Worm (Caenorhabditis elegans) whole organism, young adult: ENCODE measurements around the gene tlk-1.

Experiments
- B0336.3 ChIP-seq: fragments of 200-800 bp; sonication (Bioruptor generic); IDR thresholded peaks from 2 replicates; pipeline ENCODE4 v1.3.6; 2022; ENCODE audit warnings: missing genetic modification characterization, missing compliant biosample characterization
- C17E4.6 ChIP-seq: fragments of 200-800 bp; sonication (Bioruptor generic); IDR thresholded peaks from 2 replicates; pipeline ENCODE4 v1.3.6; 2022; ENCODE audit warnings: missing genetic modification reagents, missing genetic modification characterization, missing compliant biosample characterization
- D2030.7 ChIP-seq: fragments of 200-800 bp; sonication (Bioruptor generic); IDR thresholded peaks from 2 replicates; pipeline ENCODE4 v1.3.6; 2022; ENCODE audit warnings: missing genetic modification reagents, missing genetic modification characterization, missing compliant biosample characterization
- F52B5.7 ChIP-seq: sonication (generic microtip); optimal IDR thresholded peaks from 2 replicates; lab custom pipeline; 2016; ENCODE audit warnings: mild to moderate bottlenecking, missing genetic modification characterization, missing compliant biosample characterization
- F57A8.1 ChIP-seq: fragments of 200-800 bp; sonication (Bioruptor generic); optimal IDR thresholded peaks from 2 replicates; lab custom pipeline; 2018; ENCODE audit warnings: mild to moderate bottlenecking, missing genetic modification characterization, moderate library complexity, missing compliant biosample characterization
- K11D2.4 ChIP-seq: fragments of 200-800 bp; sonication (Bioruptor generic); IDR thresholded peaks from 2 replicates; pipeline ENCODE4 v1.3.6; 2022; ENCODE audit warnings: missing genetic modification reagents, missing genetic modification characterization, missing compliant biosample characterization
- K12H6.12 ChIP-seq: fragments of 200-800 bp; sonication (Bioruptor generic); optimal IDR thresholded peaks from 2 replicates; lab custom pipeline; 2018; ENCODE audit warnings: mild to moderate bottlenecking, missing genetic modification characterization, missing compliant biosample characterization
- Y53G8AR.9 ChIP-seq: fragments of 200-800 bp; sonication (Bioruptor generic); conservative IDR thresholded peaks from 2 replicates; pipeline ENCODE4 v1.3.6; 2022; ENCODE audit warnings: missing genetic modification reagents, missing genetic modification characterization, missing compliant biosample characterization
- Y56A3A.18 ChIP-seq: fragments of 200-800 bp; sonication (Bioruptor generic); IDR thresholded peaks from 2 replicates; pipeline ENCODE4 v1.3.6; 2022; ENCODE audit warnings: missing genetic modification reagents, missing genetic modification characterization, missing compliant biosample characterization
- Y67H2A.10 ChIP-seq: fragments of 200-800 bp; sonication (Bioruptor generic); conservative IDR thresholded peaks from 2 replicates; pipeline ENCODE4 v1.3.6; 2022; ENCODE audit warnings: missing genetic modification reagents, missing genetic modification characterization, missing compliant biosample characterization
- Y95B8A.8 ChIP-seq: fragments of 200-800 bp; sonication (Bioruptor generic); IDR thresholded peaks from 2 replicates; pipeline ENCODE4 v1.3.6; 2022; ENCODE audit warnings: missing genetic modification reagents, missing genetic modification characterization, missing compliant biosample characterization
- attf-5 ChIP-seq: fragments of 200-800 bp; sonication (Bioruptor generic); optimal IDR thresholded peaks from 2 replicates; lab custom pipeline; 2018; ENCODE audit warnings: mild to moderate bottlenecking, missing genetic modification characterization, missing compliant biosample characterization
- cebp-2 ChIP-seq: fragments of 200-800 bp; sonication (Bioruptor generic); IDR thresholded peaks from 2 replicates; pipeline ENCODE4 v1.3.6; 2022; ENCODE audit warnings: missing genetic modification characterization, missing compliant biosample characterization
- ceh-79 ChIP-seq: sonication (generic microtip); optimal IDR thresholded peaks from 2 replicates; lab custom pipeline; 2017; ENCODE audit warnings: mild to moderate bottlenecking, missing genetic modification characterization, missing compliant biosample characterization
- chd-7 ChIP-seq: sonication (generic microtip); optimal IDR thresholded peaks from 2 replicates; lab custom pipeline; 2016; ENCODE audit warnings: mild to moderate bottlenecking, missing genetic modification characterization, moderate library complexity, missing compliant biosample characterization
- dpl-1 ChIP-seq: fragments of 150-350 bp; optimal IDR thresholded peaks from 2 replicates; lab custom pipeline; 2014; ENCODE audit warnings: missing biosample characterization, missing genetic modification reagents, missing genetic modification characterization
- efl-1 ChIP-seq: fragments of 150-350 bp; optimal IDR thresholded peaks from 2 replicates; lab custom pipeline; 2014; ENCODE audit warnings: missing biosample characterization, missing genetic modification reagents, missing genetic modification characterization
- egl-44 ChIP-seq: fragments of 200-800 bp; sonication (Bioruptor generic); IDR thresholded peaks from 2 replicates; pipeline ENCODE4 v1.3.6; 2022; ENCODE audit warnings: missing genetic modification reagents, missing genetic modification characterization, missing compliant biosample characterization
- egrh-3 ChIP-seq: fragments of 200-800 bp; sonication (Bioruptor generic); IDR thresholded peaks from 2 replicates; pipeline ENCODE4 v1.3.6; 2022; ENCODE audit warnings: missing genetic modification reagents, missing genetic modification characterization, missing compliant biosample characterization
- ekl-4 ChIP-seq: fragments of 200-800 bp; sonication (Bioruptor generic); IDR thresholded peaks from 2 replicates; pipeline ENCODE4 v1.3.6; 2022; ENCODE audit warnings: missing genetic modification reagents, missing genetic modification characterization, missing compliant biosample characterization
- him-1 ChIP-seq: sonication (generic microtip); optimal IDR thresholded peaks from 2 replicates; lab custom pipeline; 2016; ENCODE audit warnings: missing genotype, missing genetic modification reagents, missing genetic modification characterization, missing compliant biosample characterization
- hlh-26 ChIP-seq: fragments of 200-800 bp; sonication (Bioruptor generic); conservative IDR thresholded peaks from 2 replicates; pipeline ENCODE4 v1.3.6; 2022; ENCODE audit warnings: missing genetic modification reagents, missing genetic modification characterization, missing compliant biosample characterization
- hmg-1.2 ChIP-seq: fragments of 200-800 bp; sonication (Bioruptor generic); IDR thresholded peaks from 2 replicates; pipeline ENCODE4 v1.3.6; 2022; ENCODE audit warnings: missing genetic modification reagents, missing genetic modification characterization, missing compliant biosample characterization
- hmg-20 ChIP-seq: fragments of 200-800 bp; sonication (Bioruptor generic); IDR thresholded peaks from 2 replicates; pipeline ENCODE4 v1.3.6; 2022; ENCODE audit warnings: missing genetic modification reagents, missing genetic modification characterization, missing compliant biosample characterization
- hrde-1 ChIP-seq: sonication (generic microtip); optimal IDR thresholded peaks from 2 replicates; lab custom pipeline; 2016; ENCODE audit warnings: missing genetic modification characterization, mild to moderate bottlenecking, missing compliant biosample characterization, moderate library complexity, missing genotype, missing genetic modification reagents, borderline replicate concordance
- hsf-1 ChIP-seq: fragments of 200-800 bp; sonication (Bioruptor generic); IDR thresholded peaks from 2 replicates; pipeline ENCODE4 v1.3.6; 2022; ENCODE audit warnings: missing genetic modification reagents, missing genetic modification characterization, missing compliant biosample characterization
- lag-1 ChIP-seq: fragments of 200-800 bp; sonication (Bioruptor generic); IDR thresholded peaks from 2 replicates; pipeline ENCODE4 v1.3.6; 2022; ENCODE audit warnings: missing genetic modification reagents, missing genetic modification characterization, missing compliant biosample characterization
- lin-35 ChIP-seq, 3 experiments: fragments of 150-350 bp in 2 of 3; sonication (generic microtip) in 1 of 3; optimal IDR thresholded peaks; 2 replicates each; lab custom pipeline; 2014 to 2018; ENCODE audit warnings: missing biosample characterization in 3 of 3, missing genetic modification characterization in 3 of 3, missing genetic modification reagents in 3 of 3
- lin-40 ChIP-seq: sonication (generic microtip); optimal IDR thresholded peaks from 2 replicates; lab custom pipeline; 2016; ENCODE audit warnings: missing genetic modification characterization, mild to moderate bottlenecking, missing compliant biosample characterization, missing genotype, missing genetic modification reagents
- lin-54 ChIP-seq: fragments of 200-800 bp; sonication (Bioruptor generic); optimal IDR thresholded peaks from 2 replicates; lab custom pipeline; 2018; ENCODE audit warnings: mild to moderate bottlenecking, missing genetic modification characterization, missing compliant biosample characterization
- lir-1 ChIP-seq: fragments of 200-800 bp; sonication (Bioruptor generic); conservative IDR thresholded peaks from 2 replicates; pipeline ENCODE4 v1.3.6; 2022; ENCODE audit warnings: missing genetic modification reagents, missing genetic modification characterization, missing compliant biosample characterization
- lsl-1 ChIP-seq: fragments of 200-800 bp; sonication (Bioruptor generic); optimal IDR thresholded peaks from 2 replicates; lab custom pipeline; 2018; ENCODE audit warnings: mild to moderate bottlenecking, missing genetic modification characterization, moderate library complexity, missing compliant biosample characterization
- madf-3 ChIP-seq: fragments of 200-800 bp; sonication (Bioruptor generic); IDR thresholded peaks from 2 replicates; pipeline ENCODE4 v1.3.6; 2022; ENCODE audit warnings: missing genetic modification reagents, missing genetic modification characterization, missing compliant biosample characterization
- madf-6 ChIP-seq: fragments of 200-800 bp; sonication (Bioruptor generic); IDR thresholded peaks from 2 replicates; pipeline ENCODE4 v1.3.6; 2022; ENCODE audit warnings: missing genetic modification reagents, missing genetic modification characterization, missing compliant biosample characterization
- mcd-1 ChIP-seq: fragments of 200-800 bp; sonication (Bioruptor generic); IDR thresholded peaks from 2 replicates; pipeline ENCODE4 v1.3.6; 2022; ENCODE audit warnings: missing genetic modification reagents, missing genetic modification characterization, missing compliant biosample characterization
- nfya-2 ChIP-seq: fragments of 200-800 bp; sonication (Bioruptor generic); IDR thresholded peaks from 2 replicates; pipeline ENCODE4 v1.3.6; 2022; ENCODE audit warnings: missing genetic modification reagents, missing genetic modification characterization, missing compliant biosample characterization
- nhr-90 ChIP-seq: sonication (generic microtip); optimal IDR thresholded peaks from 2 replicates; lab custom pipeline; 2016; ENCODE audit warnings: missing genotype, mild to moderate bottlenecking, missing genetic modification characterization, missing compliant biosample characterization
- pbrm-1 ChIP-seq: fragments of 200-800 bp; sonication (Bioruptor generic); IDR thresholded peaks from 2 replicates; pipeline ENCODE4 v1.3.6; 2022; ENCODE audit warnings: missing genetic modification reagents, missing genetic modification characterization, missing compliant biosample characterization
- rpc-1 ChIP-seq, 2 experiments: fragments of 150-350 bp in 1 of 2; sonication (generic microtip) in 1 of 2; optimal IDR thresholded peaks; 2 replicates each; lab custom pipeline; 2014 to 2018; ENCODE audit warnings: missing biosample characterization in 1 of 2, missing genetic modification characterization in 1 of 2, missing genetic modification reagents in 1 of 2, missing genotype in 1 of 2
- snpc-3.4 ChIP-seq: sonication (generic microtip); optimal IDR thresholded peaks from 2 replicates; lab custom pipeline; 2017; ENCODE audit warnings: missing genetic modification characterization, mild to moderate bottlenecking, missing compliant biosample characterization, antibody characterized with exemption, moderate library complexity, missing genotype, missing genetic modification reagents
- snpc-4 ChIP-seq, 5 experiments: fragments of 150-350 bp in 1 of 5; sonication (generic microtip) in 4 of 5; optimal IDR thresholded peaks; 2 replicates each; lab custom pipeline; 2014 to 2018; ENCODE audit warnings: missing genetic modification characterization in 5 of 5, missing biosample characterization in 3 of 5, antibody characterized with exemption in 2 of 5, mild to moderate bottlenecking in 2 of 5, missing compliant biosample characterization in 2 of 5, missing genotype in 2 of 5, moderate library complexity in 2 of 5, missing genetic modification reagents in 1 of 5
- sptf-2 ChIP-seq: fragments of 200-800 bp; sonication (Bioruptor generic); optimal IDR thresholded peaks from 2 replicates; lab custom pipeline; 2018; ENCODE audit warnings: mild to moderate bottlenecking, missing genetic modification characterization, missing compliant biosample characterization
- tbp1 ChIP-seq: fragments of 200-800 bp; sonication (Bioruptor generic); optimal IDR thresholded peaks from 2 replicates; lab custom pipeline; 2018; ENCODE audit warnings: mild to moderate bottlenecking, missing genetic modification characterization, missing compliant biosample characterization
- unc-62 ChIP-seq: fragments of 150-350 bp; optimal IDR thresholded peaks from 2 replicates; lab custom pipeline; 2014; ENCODE audit warnings: missing biosample characterization, missing genetic modification reagents, missing genetic modification characterization
- ztf-18 ChIP-seq: sonication (generic microtip); optimal IDR thresholded peaks from 2 replicates; lab custom pipeline; 2016; ENCODE audit warnings: missing genotype, mild to moderate bottlenecking, missing genetic modification characterization, missing compliant biosample characterization
- ztf-25 ChIP-seq: fragments of 200-800 bp; sonication (Bioruptor generic); IDR thresholded peaks from 2 replicates; pipeline ENCODE4 v1.3.6; 2022; ENCODE audit warnings: missing genetic modification reagents, missing genetic modification characterization, missing compliant biosample characterization

The tlk-1 gene

DNA sequence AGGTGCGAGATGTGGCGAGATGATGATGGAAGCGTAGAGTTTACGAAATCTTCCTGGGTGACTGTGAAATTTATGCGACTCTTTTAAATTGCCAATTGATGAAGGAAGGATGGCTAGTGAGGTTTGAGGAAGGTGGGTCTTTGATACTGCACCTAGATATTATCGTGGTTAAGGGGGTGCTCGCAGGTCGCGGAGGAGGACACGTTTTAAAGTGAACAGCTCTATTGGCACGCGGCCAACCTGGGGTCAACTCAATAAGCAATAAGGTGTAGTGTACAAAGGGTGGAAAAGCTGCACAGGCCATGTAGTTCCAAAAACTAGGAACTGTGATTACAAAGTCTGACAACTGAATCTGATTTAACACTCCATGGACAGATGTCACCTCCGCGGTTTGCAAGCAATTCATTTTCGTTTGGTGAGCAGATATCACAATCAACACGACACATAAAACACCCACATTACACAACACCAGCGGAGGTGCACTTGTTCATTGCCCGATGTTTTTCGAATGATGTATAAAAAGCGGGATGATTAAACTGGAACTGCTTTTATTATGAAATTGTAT lies 45.7 kb downstream of the tlk-1 start (continued):
- TF ChIP-seq Y67H2A.10 (GFP tag; lab: Robert Waterston, UW) (no peak), C17E4.6 (GFP tag; lab: Robert Waterston, UW) (0 out of 2 replicates have a peak, but pooled peaks have one; percentile 12), hlh-26 (no peak), hsf-1 (GFP tag; lab: Robert Waterston, UW) (peak; percentile 60), Y56A3A.18 (GFP tag; lab: Robert Waterston, UW) (no peak), ekl-4 (GFP tag; lab: Robert Waterston, UW) (0 out of 2 replicates have a peak, but pooled peaks have one; percentile 54), mcd-1 (0 out of 2 replicates have a peak, but pooled peaks have one; percentile 17), lsl-1 (GFP tag; lab: Kevin White, UChicago) (peak; percentile 7), B0336.3 (GFP tag; lab: Robert Waterston, UW) (peak; percentile 70), K11D2.4 (GFP tag; lab: Robert Waterston, UW) (0 out of 2 replicates have a peak, but pooled peaks have one; percentile 27), ceh-79 (tag; lab: Kevin White, UChicago) (no peak), egl-44 (GFP tag; lab: Robert Waterston, UW) (no peak), ztf-25 (GFP tag; lab: Robert Waterston, UW) (no peak), nhr-90 (no peak), lin-54 (GFP tag; lab: Kevin White, UChicago) (peak; percentile 59), madf-6 (peak; percentile 59), ztf-18 (tag; lab: Kevin White, UChicago) (peak; percentile 37), hmg-1.2 (GFP tag; lab: Robert Waterston, UW) (peak; percentile 11; the same call in 1 of the 2 replicates), egrh-3 (GFP tag; lab: Robert Waterston, UW) (no peak), dpl-1 (no peak), chd-7 (tag; lab: Kevin White, UChicago) (no peak), nfya-2 (GFP tag; lab: Robert Waterston, UW) (no peak), F52B5.7 (tag; lab: Kevin White, UChicago) (peak; percentile 18), madf-3 (0 out of 2 replicates have a peak, but pooled peaks have one; percentile 10), Y95B8A.8 (0 out of 2 replicates have a peak, but pooled peaks have one; percentile 9), attf-5 (no peak), lin-35 (GFP tag; optimal IDR thresholded peaks at IDR 0.05; lab: Kevin White, UChicago) (no peak), efl-1 (no peak), hrde-1 (tag; lab: Kevin White, UChicago) (peak; percentile 5), hmg-20 (GFP tag; lab: Robert Waterston, UW) (no peak), lin-40 (tag; lab: Kevin White, UChicago) (no peak), lag-1 (no peak), cebp-2 (GFP tag; lab: Robert Waterston, UW) (no peak)

DNA sequence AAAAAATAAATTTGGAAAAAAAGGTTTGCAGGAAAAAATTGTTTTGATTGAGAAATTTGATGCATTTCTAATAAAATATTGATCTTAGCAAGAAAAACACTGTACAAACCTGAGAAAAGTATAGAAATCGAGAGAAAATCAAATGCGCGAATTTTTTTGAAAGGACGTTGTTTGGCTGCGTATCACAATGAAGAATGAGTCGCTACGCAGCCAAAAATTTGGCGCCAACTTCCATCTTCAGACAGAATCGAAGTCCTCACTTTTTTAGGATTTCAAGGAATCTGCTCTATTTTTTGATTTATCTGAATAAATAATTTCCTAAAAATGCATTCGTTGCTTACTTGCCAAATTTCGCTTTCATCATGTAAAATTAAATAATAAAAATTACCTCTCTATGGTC lies 47.0 kb downstream of the tlk-1 start:
- TF ChIP-seq sptf-2 (GFP tag; lab: Kevin White, UChicago) (no peak), D2030.7 (peak; percentile 63), him-1 (tag; lab: Kevin White, UChicago) (no peak), snpc-3.4 (tag; lab: Kevin White, UChicago) (peak; percentile 22), unc-62 (GFP tag; lab: Kevin White, UChicago) (no peak), snpc-4 (GFP tag; optimal IDR thresholded peaks at IDR 0.05; lab: Kevin White, UChicago) (no peak), snpc-4 (tag; optimal IDR thresholded peaks at IDR 0.05; lab: Kevin White, UChicago) (peak in 2 of 4 experiments; percentile 7 to 10), dpl-1 (peak; percentile 59), lin-54 (GFP tag; lab: Kevin White, UChicago) (peak; percentile 37), pbrm-1 (GFP tag; lab: Robert Waterston, UW) (no peak), K12H6.12 (no peak), hsf-1 (GFP tag; lab: Robert Waterston, UW) (0 out of 2 replicates have a peak, but pooled peaks have one; percentile 24), F52B5.7 (tag; lab: Kevin White, UChicago) (no peak), F57A8.1 (no peak), rpc-1 (optimal IDR thresholded peaks at IDR 0.05; lab: Kevin White, UChicago) (no peak), rpc-1 (tag; optimal IDR thresholded peaks at IDR 0.05; lab: Kevin White, UChicago) (no peak), Y53G8AR.9 (GFP tag; lab: Robert Waterston, UW) (no peak), tbp1 (GFP tag; lab: Kevin White, UChicago) (peak; percentile 17), lag-1 (no peak), B0336.3 (GFP tag; lab: Robert Waterston, UW) (no peak), lir-1 (GFP tag; lab: Robert Waterston, UW) (no peak)
